Fruit fly (Drosophila melanogaster): Measurements from ENCODE around the gene tgy.

Gene tgy

DNA sequence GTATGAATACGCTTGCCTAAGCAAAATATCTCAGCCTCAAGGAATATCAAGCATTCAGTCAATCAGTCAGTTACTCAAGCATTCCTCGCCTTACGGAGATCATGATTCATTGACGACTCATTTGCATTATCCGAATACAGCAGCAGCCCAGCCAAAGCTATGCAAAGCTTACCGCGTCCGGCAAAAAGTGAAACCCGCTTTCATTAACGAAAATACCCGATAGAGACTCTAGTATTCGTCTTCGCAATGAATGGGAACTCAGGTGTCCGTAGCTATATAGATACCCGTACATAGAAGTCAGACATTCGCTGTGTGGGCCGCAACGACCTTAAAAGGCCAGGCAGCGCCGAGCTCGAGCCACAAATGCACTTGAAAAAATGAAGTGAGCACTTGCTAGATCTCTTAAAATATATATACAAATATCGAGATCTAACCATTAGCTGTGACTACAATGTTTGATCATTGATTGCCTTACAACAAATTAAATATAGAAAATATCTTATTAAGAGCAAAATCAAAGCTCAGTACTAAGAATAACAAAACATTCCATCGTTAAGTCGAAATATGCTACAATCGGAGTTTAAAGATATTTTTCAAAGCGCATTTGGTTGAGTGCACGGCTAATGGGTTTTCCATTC lies 17.8 kb upstream of the tgy start (continued):
- no peak for TF ChIP-seq CG34422 (GFP tag; IDR thresholded peaks at IDR 0.05)
- peak in 1 of 2 experiments; percentile 41 for TF ChIP-seq Hr51 (GFP tag; optimal IDR thresholded peaks at IDR 0.05)
- peak; percentile 45; the same call in 2 of the 3 replicates for TF ChIP-seq CG17361 (GFP tag; IDR thresholded peaks at IDR 0.05)
- TF ChIP-seq phol (tag; optimal IDR thresholded peaks at IDR 0.05), result peak; percentile 28
- peak; percentile 22 for TF ChIP-seq grau (tag; optimal IDR thresholded peaks at IDR 0.05)
- TF ChIP-seq danr (GFP tag; IDR thresholded peaks at IDR 0.05), result no peak
- 0 out of 2 replicates have a peak, but pooled peaks have one; percentile 8 for TF ChIP-seq Ptx1 (GFP tag; IDR thresholded peaks at IDR 0.05)
- peak; percentile 57 for TF ChIP-seq CG11504 (tag; optimal IDR thresholded peaks at IDR 0.05)
- TF ChIP-seq Abd-B (GFP tag; optimal IDR thresholded peaks at IDR 0.05), result peak; percentile 13
- peak; percentile 22 for TF ChIP-seq ATbp (GFP tag; optimal IDR thresholded peaks at IDR 0.05)
- TF ChIP-seq dysf (GFP tag; IDR thresholded peaks at IDR 0.05), result peak; percentile 51; the same call in 1 of the 3 replicates
- TF ChIP-seq CG8478 (optimal IDR thresholded peaks at IDR 0.05), result no peak
- TF ChIP-seq CG17359 (tag; optimal IDR thresholded peaks at IDR 0.05), result peak; percentile 3
- TF ChIP-seq B-H2 (GFP tag; optimal IDR thresholded peaks at IDR 0.05), result no peak
- TF ChIP-seq Sox102F (GFP tag; optimal IDR thresholded peaks at IDR 0.05), result peak; percentile 19
- TF ChIP-seq Poxn (GFP tag; IDR thresholded peaks at IDR 0.05), result no peak
- TF ChIP-seq Med (GFP tag), result peak; percentile 76
- peak; percentile 47 for TF ChIP-seq dmrt99B (tag; optimal IDR thresholded peaks at IDR 0.05)
- peak; percentile 31 for TF ChIP-seq CG8281 (tag; optimal IDR thresholded peaks at IDR 0.05)
- TF ChIP-seq CG2678 (tag; optimal IDR thresholded peaks at IDR 0.05), result peak; percentile 46
- peak; percentile 22 for TF ChIP-seq CG2712 (tag; optimal IDR thresholded peaks at IDR 0.05)
- TF ChIP-seq Ssrp (tag; optimal IDR thresholded peaks at IDR 0.05), result peak; percentile 10
- TF ChIP-seq CG30403 (GFP tag; optimal IDR thresholded peaks at IDR 0.05), result peak; percentile 11
- no peak for TF ChIP-seq Dip2 (GFP tag; IDR thresholded peaks at IDR 0.05)
- peak; percentile 42 for TF ChIP-seq CG7839 (tag; optimal IDR thresholded peaks at IDR 0.05)
- TF ChIP-seq Eip74EF (GFP tag; optimal IDR thresholded peaks at IDR 0.05), result peak in 1 of 2 experiments; percentile 14
- peak; percentile 81 for TF ChIP-seq Ets65A (GFP tag)
- no peak for TF ChIP-seq gcm (GFP tag; optimal IDR thresholded peaks at IDR 0.05)
- TF ChIP-seq Sox100B (GFP tag; optimal IDR thresholded peaks at IDR 0.05), result peak; percentile 36
- TF ChIP-seq ranshi (GFP tag; IDR thresholded peaks at IDR 0.05), result 0 out of 2 replicates have a peak, but pooled peaks have one; percentile 22
- peak; percentile 6 to 52 for TF ChIP-seq bsh (GFP tag; optimal IDR thresholded peaks at IDR 0.05)
- TF ChIP-seq nmo (GFP tag; optimal IDR thresholded peaks at IDR 0.05), result peak; percentile 32
- TF ChIP-seq CG8924 (tag; optimal IDR thresholded peaks at IDR 0.05), result peak; percentile 7
- TF ChIP-seq CG18599 (GFP tag; optimal IDR thresholded peaks at IDR 0.05), result no peak
- peak; percentile 36 for TF ChIP-seq CG13424 (tag; optimal IDR thresholded peaks at IDR 0.05)
- TF ChIP-seq CG11695 (GFP tag; IDR thresholded peaks at IDR 0.05), result no peak
- no peak for TF ChIP-seq CG31388 (GFP tag; optimal IDR thresholded peaks at IDR 0.05)
- TF ChIP-seq gem (tag; optimal IDR thresholded peaks at IDR 0.05), result peak; percentile 47
- TF ChIP-seq CG15269 (tag; optimal IDR thresholded peaks at IDR 0.05), result peak; percentile 8
- TF ChIP-seq Oli (tag; optimal IDR thresholded peaks at IDR 0.05), result peak; percentile 24
- no peak for TF ChIP-seq eve (GFP tag; optimal IDR thresholded peaks at IDR 0.05)
- peak; percentile 52; the same call in 1 of the 2 replicates for TF ChIP-seq Drgx (GFP tag; IDR thresholded peaks at IDR 0.05)
- TF ChIP-seq sisA (GFP tag; IDR thresholded peaks at IDR 0.05), result 0 out of 2 replicates have a peak, but pooled peaks have one; percentile 6
- no peak for TF ChIP-seq ken (GFP tag; IDR thresholded peaks at IDR 0.05)
- no peak for TF ChIP-seq Dip3 (GFP tag; optimal IDR thresholded peaks at IDR 0.05)
